Worm (Caenorhabditis elegans) whole organism, L3 larva: ENCODE results near the gene F35H8.4.

Experiments
- aly-2 ChIP-seq: fragments of 150-350 bp; optimal IDR thresholded peaks from 2 replicates; lab custom pipeline; 2014; ENCODE audit warnings: missing biosample characterization, missing genetic modification characterization
- ama-1 ChIP-seq: fragments of 150-350 bp; optimal IDR thresholded peaks from 2 replicates; lab custom pipeline; 2018
- ceh-16 ChIP-seq: sonication (generic microtip); optimal IDR thresholded peaks from 2 replicates; lab custom pipeline; 2017; ENCODE audit warnings: missing biosample characterization, missing genetic modification characterization
- ceh-28 ChIP-seq: fragments of 150-350 bp; optimal IDR thresholded peaks from 2 replicates; lab custom pipeline; 2014; ENCODE audit warnings: missing biosample characterization, missing genetic modification reagents, missing genetic modification characterization
- ceh-82 ChIP-seq: fragments of 150-350 bp; optimal IDR thresholded peaks from 2 replicates; lab custom pipeline; 2014; ENCODE audit warnings: missing biosample characterization, missing genetic modification characterization
- egl-5 ChIP-seq: fragments of 150-350 bp; optimal IDR thresholded peaks from 2 replicates; lab custom pipeline; 2017; ENCODE audit warnings: missing biosample characterization, missing genetic modification reagents, missing genetic modification characterization, inconsistent platforms
- elt-1 ChIP-seq: fragments of 150-350 bp; optimal IDR thresholded peaks from 2 replicates; lab custom pipeline; 2014; ENCODE audit warnings: missing biosample characterization, missing genetic modification characterization
- elt-2 ChIP-seq: sonication (generic microtip); optimal IDR thresholded peaks from 2 replicates; lab custom pipeline; 2016; ENCODE audit warnings: missing genetic modification reagents, mild to moderate bottlenecking, missing genetic modification characterization, missing compliant biosample characterization
- elt-3 ChIP-seq, 3 experiments: fragments of 150-350 bp in 1 of 3; sonication (generic microtip) in 2 of 3; optimal IDR thresholded peaks; 2 replicates in 2 of 3; 4 replicates in 1 of 3; lab custom pipeline; 2014 to 2017; ENCODE audit warnings: missing biosample characterization in 3 of 3, missing genetic modification characterization in 3 of 3
- eor-1 ChIP-seq, 2 experiments: fragments of 150-350 bp; optimal IDR thresholded peaks; 2 replicates each; lab custom pipeline; 2014 to 2018; ENCODE audit warnings: missing biosample characterization in 2 of 2, missing genetic modification characterization in 2 of 2
- fkh-10 ChIP-seq: sonication (generic microtip); optimal IDR thresholded peaks from 2 replicates; lab custom pipeline; 2017; ENCODE audit warnings: missing biosample characterization, missing genetic modification reagents, missing genetic modification characterization
- fkh-2 ChIP-seq: fragments of 150-350 bp; optimal IDR thresholded peaks from 2 replicates; lab custom pipeline; 2014; ENCODE audit warnings: missing biosample characterization, missing genetic modification reagents, missing genetic modification characterization
- fos-1 ChIP-seq: fragments of 150-350 bp; optimal IDR thresholded peaks from 2 replicates; lab custom pipeline; 2014; ENCODE audit warnings: missing biosample characterization, missing genetic modification characterization
- hmg-11 ChIP-seq: sonication (generic microtip); optimal IDR thresholded peaks from 2 replicates; lab custom pipeline; 2016; ENCODE audit warnings: missing genetic modification characterization, missing compliant biosample characterization
- jun-1 ChIP-seq: fragments of 150-350 bp; optimal IDR thresholded peaks from 2 replicates; lab custom pipeline; 2014; ENCODE audit warnings: missing biosample characterization, missing genetic modification reagents, missing genetic modification characterization
- lin-15B ChIP-seq: fragments of 150-350 bp; optimal IDR thresholded peaks from 2 replicates; lab custom pipeline; 2014; ENCODE audit warnings: missing biosample characterization, missing genetic modification characterization
- lin-39 ChIP-seq: fragments of 150-350 bp; optimal IDR thresholded peaks from 2 replicates; lab custom pipeline; 2018; ENCODE audit warnings: missing biosample characterization, missing genetic modification reagents, missing genetic modification characterization
- lsy-12 ChIP-seq: sonication (generic microtip); optimal IDR thresholded peaks from 2 replicates; lab custom pipeline; 2016; ENCODE audit warnings: mild to moderate bottlenecking, missing genetic modification characterization, missing compliant biosample characterization
- mdl-1 ChIP-seq: fragments of 150-350 bp; optimal IDR thresholded peaks from 2 replicates; lab custom pipeline; 2014; ENCODE audit warnings: missing biosample characterization, missing genetic modification characterization
- mml-1 ChIP-seq: fragments of 150-350 bp; sonication (generic microtip); optimal IDR thresholded peaks from 3 replicates; lab custom pipeline; 2014; ENCODE audit warnings: missing biosample characterization, missing genetic modification characterization
- nfya-1 ChIP-seq: sonication (generic microtip); optimal IDR thresholded peaks from 2 replicates; lab custom pipeline; 2017; ENCODE audit warnings: missing genetic modification characterization, mild to moderate bottlenecking, missing compliant biosample characterization, antibody characterized with exemption, moderate library complexity; ENCODE audit not compliant: insufficient read depth
- nhr-12 ChIP-seq: fragments of 150-350 bp; optimal IDR thresholded peaks from 2 replicates; lab custom pipeline; 2014; ENCODE audit warnings: missing biosample characterization, missing genetic modification characterization
- nhr-23 ChIP-seq: fragments of 150-350 bp; optimal IDR thresholded peaks from 2 replicates; lab custom pipeline; 2014; ENCODE audit warnings: missing biosample characterization, missing genetic modification reagents, missing genetic modification characterization
- nhr-237 ChIP-seq: fragments of 150-350 bp; optimal IDR thresholded peaks from 2 replicates; lab custom pipeline; 2014; ENCODE audit warnings: missing biosample characterization, missing genetic modification characterization
- nhr-25 ChIP-seq: sonication (generic microtip); optimal IDR thresholded peaks from 2 replicates; lab custom pipeline; 2017; ENCODE audit warnings: missing biosample characterization, missing genetic modification characterization
- nhr-43 ChIP-seq: sonication (generic microtip); optimal IDR thresholded peaks from 2 replicates; lab custom pipeline; 2016; ENCODE audit warnings: mild to moderate bottlenecking, missing genetic modification characterization, missing compliant biosample characterization; ENCODE audit not compliant: poor library complexity, severe bottlenecking
- nhr-76 ChIP-seq: fragments of 150-350 bp; sonication (generic microtip); optimal IDR thresholded peaks from 5 replicates; lab custom pipeline; 2014; ENCODE audit warnings: missing biosample characterization, missing genetic modification characterization
- nhr-77 ChIP-seq: fragments of 150-350 bp; optimal IDR thresholded peaks from 2 replicates; lab custom pipeline; 2014; ENCODE audit warnings: missing biosample characterization, missing genetic modification characterization
- pha-4 ChIP-seq: fragments of 150-350 bp; optimal IDR thresholded peaks from 2 replicates; lab custom pipeline; 2014; ENCODE audit warnings: missing biosample characterization, missing genetic modification reagents, missing genetic modification characterization
- sea-2 ChIP-seq: fragments of 150-350 bp; sonication (generic microtip); optimal IDR thresholded peaks from 4 replicates; lab custom pipeline; 2014; ENCODE audit warnings: missing biosample characterization, missing genetic modification reagents, missing genetic modification characterization
- skn-1 ChIP-seq: fragments of 150-350 bp; optimal IDR thresholded peaks from 2 replicates; lab custom pipeline; 2014; ENCODE audit warnings: missing biosample characterization, missing genetic modification characterization
- snpc-4 ChIP-seq: fragments of 150-350 bp; optimal IDR thresholded peaks from 2 replicates; lab custom pipeline; 2014; ENCODE audit warnings: missing biosample characterization, missing genetic modification characterization
- tbx-2 ChIP-seq: sonication (generic microtip); optimal IDR thresholded peaks from 2 replicates; lab custom pipeline; 2016; ENCODE audit warnings: mild to moderate bottlenecking, missing genetic modification characterization, missing compliant biosample characterization
- unc-39 ChIP-seq: sonication (generic microtip); optimal IDR thresholded peaks from 4 replicates; lab custom pipeline; 2017; ENCODE audit warnings: missing biosample characterization, missing genetic modification characterization
- unc-62 ChIP-seq: fragments of 150-350 bp; sonication (generic microtip); optimal IDR thresholded peaks from 4 replicates; lab custom pipeline; 2014; ENCODE audit warnings: missing biosample characterization, missing genetic modification reagents, missing genetic modification characterization
- zag-1 ChIP-seq: fragments of 150-350 bp; optimal IDR thresholded peaks from 2 replicates; lab custom pipeline; 2014; ENCODE audit warnings: missing biosample characterization, missing genetic modification characterization
- ztf-11 ChIP-seq: fragments of 150-350 bp; optimal IDR thresholded peaks from 2 replicates; lab custom pipeline; 2014; ENCODE audit warnings: missing biosample characterization, missing genetic modification characterization
- ztf-4 ChIP-seq: fragments of 150-350 bp; optimal IDR thresholded peaks from 2 replicates; lab custom pipeline; 2014; ENCODE audit warnings: missing biosample characterization, missing genetic modification characterization

F35H8.4 gene

DNA sequence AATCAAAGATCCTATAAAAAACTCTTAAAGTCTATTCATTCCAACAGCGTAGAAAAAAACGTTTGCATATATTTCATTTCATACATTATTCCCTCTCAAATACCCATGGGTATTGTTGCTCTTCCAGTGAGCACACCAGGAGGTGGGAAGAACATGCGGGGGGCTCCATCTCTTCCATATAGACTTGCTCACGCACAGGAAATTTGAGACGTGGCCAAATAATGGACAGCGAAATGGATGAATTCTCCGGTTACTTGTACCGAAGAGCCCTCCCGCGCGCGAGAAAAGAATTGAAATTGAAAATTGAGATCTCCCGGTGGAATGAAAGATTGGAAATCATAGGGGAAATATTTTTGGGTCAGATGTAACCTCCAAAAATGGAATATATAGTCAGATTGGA, 17.8 kb upstream of the F35H8.4 start:
- TF ChIP-seq pha-4 (tag; lab: Kevin White, UChicago) (peak; percentile 2), jun-1 (tag; lab: Kevin White, UChicago) (no peak)

DNA sequence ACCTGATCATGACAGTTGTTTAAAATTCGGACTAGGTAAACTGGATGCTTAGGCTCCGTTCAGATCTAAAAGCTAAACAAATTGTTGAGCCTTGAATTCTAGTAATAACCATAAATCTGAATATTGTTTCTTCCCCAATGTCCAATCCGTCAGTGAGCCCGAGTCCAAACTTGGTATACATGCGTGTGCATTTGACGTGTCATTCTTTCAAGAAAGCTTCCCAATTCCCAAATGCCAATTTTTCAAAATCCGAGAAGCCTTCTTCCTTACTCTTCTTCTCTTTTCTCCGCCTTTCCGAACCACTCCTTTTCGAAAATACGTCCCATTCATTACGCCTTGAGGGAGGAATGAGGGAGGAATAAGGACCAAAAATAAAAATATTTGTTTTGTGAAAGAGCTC, 16.9 kb upstream of the F35H8.4 start:
- TF ChIP-seq nhr-25 (tag; lab: Kevin White, UChicago) = no peak
- peak; percentile 64 for TF ChIP-seq lin-39

DNA sequence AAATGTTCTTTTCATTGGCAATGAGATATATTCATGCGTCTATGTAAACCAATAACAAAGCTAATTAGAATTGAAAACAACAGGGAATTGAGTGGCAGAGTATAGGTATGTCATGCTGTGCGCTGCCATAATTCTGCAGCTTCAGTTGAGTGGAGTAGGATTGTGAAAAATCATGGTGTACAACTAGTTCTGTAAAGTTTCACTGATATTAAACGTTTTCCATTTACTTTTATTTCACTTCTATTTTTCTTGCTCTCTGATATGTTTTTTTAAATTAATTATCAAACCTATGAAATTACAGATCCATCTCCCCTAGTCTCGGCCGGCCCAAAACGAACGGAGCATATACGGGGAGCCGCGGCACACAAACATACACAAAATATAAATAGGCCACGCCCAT, 15.8 kb upstream of the F35H8.4 start, which contains the start of gene exc-7:
Gene exc-7, plus strand, starts transcription at position 301 of the 400 bp plus-strand sequence.
- no peak for TF ChIP-seq egl-5
- no peak for TF ChIP-seq mdl-1 (tag; lab: Kevin White, UChicago)

DNA sequence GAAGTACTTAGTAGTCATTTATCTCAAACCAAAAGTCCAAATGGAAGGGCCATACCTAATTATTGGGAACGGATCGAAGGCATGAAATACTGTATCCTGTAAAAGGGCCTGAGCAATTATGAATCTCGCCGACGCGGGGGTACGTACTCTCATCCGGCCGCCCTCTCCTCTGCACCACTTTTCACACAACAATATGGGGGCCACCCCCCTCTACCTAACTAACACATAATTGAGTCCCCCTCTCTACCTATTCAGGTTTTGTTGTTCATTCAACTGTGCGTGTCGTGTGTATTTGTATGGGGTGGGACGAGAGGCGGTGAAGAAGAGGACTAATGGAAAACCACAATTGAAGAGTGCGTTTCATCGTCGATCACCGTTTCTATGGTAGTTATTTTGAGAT, 14.6 kb upstream of the F35H8.4 start:
- TF ChIP-seq ceh-28 (no peak), ceh-82 (tag; lab: Kevin White, UChicago) (no peak), ztf-11 (tag; lab: Kevin White, UChicago) (no peak), snpc-4 (tag; lab: Kevin White, UChicago) (no peak), aly-2 (tag; lab: Kevin White, UChicago) (no peak), lin-15B (tag; lab: Kevin White, UChicago) (no peak), egl-5 (no peak), mml-1 (tag; lab: Kevin White, UChicago) (no peak), hmg-11 (tag; lab: Kevin White, UChicago) (no peak), mdl-1 (tag; lab: Kevin White, UChicago) (no peak), elt-2 (tag; lab: Kevin White, UChicago) (no peak), zag-1 (tag; lab: Kevin White, UChicago) (no peak), nfya-1 (tag; lab: Kevin White, UChicago) (no peak)

DNA sequence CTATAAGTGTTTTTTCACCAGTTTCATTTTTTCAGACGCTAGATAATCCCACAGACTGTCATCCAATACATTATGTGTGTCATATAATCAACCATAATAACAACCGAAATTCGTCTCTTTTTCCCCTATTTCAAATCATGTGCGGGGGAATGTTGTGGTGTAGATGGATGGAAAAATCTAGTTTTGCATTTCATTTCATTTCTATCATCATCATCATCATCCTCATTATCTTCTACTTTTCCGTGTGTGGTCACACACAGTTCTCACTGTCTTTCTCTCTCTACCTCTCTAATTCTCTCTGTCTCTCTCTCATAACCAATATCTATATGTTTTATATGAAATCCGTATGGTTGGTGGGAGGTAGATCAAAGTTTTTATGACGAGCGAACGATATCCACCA, 13.6 kb upstream of the F35H8.4 start:
- no peak for TF ChIP-seq ztf-4 (tag; lab: Kevin White, UChicago)
- TF ChIP-seq nhr-237 (tag; lab: Kevin White, UChicago) = no peak
- peak; percentile 54 for TF ChIP-seq nhr-23

DNA sequence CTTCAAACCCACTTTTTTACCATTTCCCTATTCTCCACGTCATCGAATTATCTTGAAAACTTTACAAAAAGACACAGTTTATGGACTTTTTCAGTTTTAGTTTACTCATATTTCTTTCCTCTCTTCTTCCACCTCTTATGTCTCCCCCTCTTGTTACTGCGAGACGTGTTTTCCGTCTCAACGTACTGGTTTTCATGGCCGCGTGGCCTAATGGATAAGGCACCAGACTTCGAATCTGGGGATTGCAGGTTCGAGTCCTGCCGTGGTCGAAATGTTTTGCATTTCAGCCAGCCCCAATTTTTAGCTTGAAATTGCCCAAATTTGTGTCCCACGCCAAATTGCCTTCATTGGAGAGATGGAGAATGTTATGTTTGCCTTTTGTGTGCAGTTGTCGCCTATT, 6.2 kb upstream of the F35H8.4 start:
- TF ChIP-seq fkh-10 (GFP tag; lab: Kevin White, UChicago) (no peak), sea-2 (GFP tag; lab: Kevin White, UChicago) (no peak), zag-1 (tag; lab: Kevin White, UChicago) (no peak), nhr-43 (tag; lab: Kevin White, UChicago) (peak; percentile 33), hmg-11 (tag; lab: Kevin White, UChicago) (peak; percentile 63), tbx-2 (no peak), fkh-2 (tag; lab: Kevin White, UChicago) (no peak), mdl-1 (tag; lab: Kevin White, UChicago) (no peak), nhr-23 (peak; percentile 53), mml-1 (tag; lab: Kevin White, UChicago) (no peak), nhr-77 (tag; lab: Kevin White, UChicago) (peak; percentile 72), fos-1 (tag; lab: Kevin White, UChicago) (no peak), pha-4 (tag; lab: Kevin White, UChicago) (peak; percentile 1), nfya-1 (tag; lab: Kevin White, UChicago) (peak; percentile 24), egl-5 (no peak), unc-39 (tag; lab: Kevin White, UChicago) (peak; percentile 23), elt-1 (no peak), lsy-12 (tag; lab: Kevin White, UChicago) (peak; percentile 70), nhr-12 (tag; lab: Kevin White, UChicago) (no peak), elt-2 (tag; lab: Kevin White, UChicago) (peak; percentile 37), eor-1 (tag; optimal IDR thresholded peaks at IDR 0.05; lab: Kevin White, UChicago) (no peak), elt-3 (tag; optimal IDR thresholded peaks at IDR 0.05; lab: Kevin White, UChicago) (no peak), ceh-16 (no peak), ztf-11 (tag; lab: Kevin White, UChicago) (no peak), skn-1 (tag; lab: Kevin White, UChicago) (no peak), unc-62 (GFP tag; lab: Kevin White, UChicago) (no peak), nhr-25 (tag; lab: Kevin White, UChicago) (peak; percentile 42), ama-1 (lab: Kevin White, UChicago) (no peak), nhr-76 (no peak)
